Fruit fly (Drosophila melanogaster) whole organism, embryonic: Measurements from ENCODE around the gene TpnC25D.

Source experiments
- ATbp ChIP-seq: fragments of 200-800 bp; sonication (Bioruptor generic); optimal IDR thresholded peaks from 2 replicates; lab custom pipeline; 2017; ENCODE audit warnings: missing biosample characterization, mild to moderate bottlenecking, missing genetic modification characterization, missing genetic modification reagents
- Atf3 ChIP-seq: fragments of 200-800 bp; sonication (Bioruptor generic); optimal IDR thresholded peaks from 3 replicates; lab custom pipeline; 2016; ENCODE audit warnings: missing biosample characterization, missing genetic modification characterization
- CG10979 ChIP-seq: fragments of 200-800 bp; sonication (Bioruptor generic); optimal IDR thresholded peaks from 2 replicates; lab custom pipeline; 2018; ENCODE audit warnings: missing biosample characterization, mild to moderate bottlenecking, missing genetic modification characterization, moderate library complexity
- CG7556 ChIP-seq: fragments of 200-800 bp; sonication (Bioruptor generic); optimal IDR thresholded peaks from 2 replicates; lab custom pipeline; 2017; ENCODE audit warnings: missing biosample characterization, mild to moderate bottlenecking, missing genetic modification characterization
- Dfd ChIP-seq, 2 experiments: fragments of >200 bp; optimal IDR thresholded peaks; 2 replicates each; lab custom pipeline; 2017; ENCODE audit warnings: missing biosample characterization in 2 of 2, missing genetic modification characterization in 2 of 2
- Dp ChIP-seq: fragments of 200-800 bp; sonication (Bioruptor generic); optimal IDR thresholded peaks from 2 replicates; lab custom pipeline; 2018; ENCODE audit warnings: missing biosample characterization, mild to moderate bottlenecking, missing genetic modification characterization, moderate library complexity
- Dref ChIP-seq: fragments of 200-800 bp; sonication (Bioruptor generic); IDR thresholded peaks from 2 replicates; pipeline ENCODE4 v1.3.6; 2022; ENCODE audit warnings: missing biosample characterization, missing genetic modification characterization
- Med ChIP-seq: fragments of 200-800 bp; sonication (Bioruptor generic); peaks from one replicate; lab custom pipeline; 2016; ENCODE audit warnings: missing biosample characterization, missing genetic modification characterization, mild to moderate bottlenecking, inconsistent platforms, moderate library complexity
- Stat92E ChIP-seq, 3 experiments: fragments of >200 bp in 2 of 3; fragments of 200-800 bp in 1 of 3; sonication (Bioruptor generic) in 1 of 3; optimal IDR thresholded peaks; 2 replicates each; lab custom pipeline; 2017 to 2019; ENCODE audit warnings: missing biosample characterization in 3 of 3, missing genetic modification characterization in 3 of 3, mild to moderate bottlenecking in 1 of 3, moderate library complexity in 1 of 3
- ase ChIP-seq: fragments of 200-800 bp; sonication (Bioruptor generic); IDR thresholded peaks from 3 replicates; pipeline ENCODE4 v1.3.6; 2022; ENCODE audit warnings: missing biosample characterization, missing genetic modification characterization
- ham ChIP-seq: fragments of 200-800 bp; sonication (Bioruptor generic); IDR thresholded peaks from 2 replicates; pipeline ENCODE4 v1.3.6; 2022; ENCODE audit warnings: missing biosample characterization, missing genetic modification characterization
- hth ChIP-seq: fragments of >200 bp; optimal IDR thresholded peaks from 2 replicates; lab custom pipeline; 2017; ENCODE audit warnings: inconsistent platforms
- lilli ChIP-seq: fragments of 200-800 bp; sonication (Bioruptor generic); optimal IDR thresholded peaks from 3 replicates; lab custom pipeline; 2016; ENCODE audit warnings: missing biosample characterization, missing genetic modification characterization
- p53 ChIP-seq: fragments of 200-800 bp; sonication (Bioruptor generic); optimal IDR thresholded peaks from 2 replicates; lab custom pipeline; 2016; ENCODE audit warnings: missing biosample characterization, missing genetic modification characterization

- TF ChIP-seq Dp (GFP tag; lab: Kevin White, UChicago) (no peak), Stat92E (GFP tag; optimal IDR thresholded peaks at IDR 0.05; lab: Kevin White, UChicago) (no peak), lilli (GFP tag; lab: Kevin White, UChicago) (peak; percentile 12), ATbp (GFP tag; lab: Kevin White, UChicago) (peak; percentile 18), CG7556 (GFP tag; lab: Kevin White, UChicago) (no peak), ase (GFP tag; lab: Robert Waterston, UW) (no peak), p53 (GFP tag; lab: Kevin White, UChicago) (no peak), CG10979 (tag; lab: Kevin White, UChicago) (peak; percentile 8), Atf3 (GFP tag; lab: Kevin White, UChicago) (no peak), ham (no peak), hth (lab: Kevin White, UChicago) (no peak), Med (GFP tag; lab: Kevin White, UChicago) (peak; percentile 68), Dref (GFP tag; lab: Robert Waterston, UW) (no peak), Dfd (GFP tag; optimal IDR thresholded peaks at IDR 0.05; lab: Kevin White, UChicago) (no peak)
Observed at dm6 chr2L:5242194-5242914, 25.9 kb downstream of the TpnC25D start.
